Worm (Caenorhabditis elegans) whole organism, midembryonic: ENCODE results near the gene Y57G11C.46.

Source experiments
- T22C8.4 ChIP-seq: fragments of 200-800 bp; sonication (Bioruptor generic); IDR thresholded peaks from 2 replicates; pipeline ENCODE4 v1.3.6; 2022; ENCODE audit warnings: missing genetic modification characterization, missing compliant biosample characterization
- cog-1 ChIP-seq: sonication (generic microtip); optimal IDR thresholded peaks from 2 replicates; lab custom pipeline; 2016; ENCODE audit warnings: missing genetic modification characterization, missing compliant biosample characterization
- flt-1 ChIP-seq: fragments of 200-800 bp; sonication (Bioruptor generic); IDR thresholded peaks from 2 replicates; pipeline ENCODE4 v1.3.6; 2022; ENCODE audit warnings: missing genetic modification characterization, missing compliant biosample characterization
- klf-2 ChIP-seq: fragments of 200-800 bp; sonication (Bioruptor generic); conservative IDR thresholded peaks from 2 replicates; pipeline ENCODE4 v1.3.6; 2022; ENCODE audit warnings: missing genetic modification reagents, missing genetic modification characterization, missing compliant biosample characterization
- med-1 ChIP-seq: sonication (generic microtip); optimal IDR thresholded peaks from 2 replicates; lab custom pipeline; 2017; ENCODE audit warnings: missing genetic modification characterization, mild to moderate bottlenecking, missing compliant biosample characterization, antibody characterized with exemption, missing genetic modification reagents; ENCODE audit not compliant: insufficient read depth
- ref-1 ChIP-seq: fragments of 200-800 bp; sonication (Bioruptor generic); conservative IDR thresholded peaks from 2 replicates; pipeline ENCODE4 v1.3.6; 2022; ENCODE audit warnings: missing genetic modification reagents, missing genetic modification characterization, missing compliant biosample characterization
- ztf-23 ChIP-seq: fragments of 200-800 bp; sonication (Bioruptor generic); IDR thresholded peaks from 2 replicates; pipeline ENCODE4 v1.3.6; 2022; ENCODE audit warnings: missing genetic modification reagents, missing genetic modification characterization, missing compliant biosample characterization
- ztf-29 ChIP-seq: fragments of 200-800 bp; sonication (Bioruptor generic); IDR thresholded peaks from 2 replicates; pipeline ENCODE4 v1.3.6; 2022; ENCODE audit warnings: missing genetic modification reagents, missing genetic modification characterization, missing compliant biosample characterization

ce11 chrIV:14824201-14824600, 8.0 kb upstream of the Y57G11C.46 start:
- no peak for TF ChIP-seq flt-1 (GFP tag; lab: Robert Waterston, UW)
- TF ChIP-seq cog-1 = no peak
- no peak for TF ChIP-seq ref-1
- TF ChIP-seq T22C8.4 = peak; percentile 40; the same call in 1 of the 2 replicates
- no peak for TF ChIP-seq klf-2 (GFP tag; lab: Robert Waterston, UW)
- TF ChIP-seq ztf-29 (GFP tag; lab: Robert Waterston, UW) = no peak
- TF ChIP-seq med-1 (GFP tag; lab: Kevin White, UChicago) = no peak
- no peak for TF ChIP-seq ztf-23
